Fruit fly (Drosophila melanogaster) S2 (cell line): ENCODE measurements around the gene CG7550.

Source experiments
- CG8478 ChIP-seq: fragments of >200 bp; optimal IDR thresholded peaks from 2 replicates; lab custom pipeline; 2018
- CTCF ChIP-seq, 2 experiments: fragments of >200 bp; optimal IDR thresholded peaks; 2 replicates each; lab custom pipeline; 2018

DNA sequence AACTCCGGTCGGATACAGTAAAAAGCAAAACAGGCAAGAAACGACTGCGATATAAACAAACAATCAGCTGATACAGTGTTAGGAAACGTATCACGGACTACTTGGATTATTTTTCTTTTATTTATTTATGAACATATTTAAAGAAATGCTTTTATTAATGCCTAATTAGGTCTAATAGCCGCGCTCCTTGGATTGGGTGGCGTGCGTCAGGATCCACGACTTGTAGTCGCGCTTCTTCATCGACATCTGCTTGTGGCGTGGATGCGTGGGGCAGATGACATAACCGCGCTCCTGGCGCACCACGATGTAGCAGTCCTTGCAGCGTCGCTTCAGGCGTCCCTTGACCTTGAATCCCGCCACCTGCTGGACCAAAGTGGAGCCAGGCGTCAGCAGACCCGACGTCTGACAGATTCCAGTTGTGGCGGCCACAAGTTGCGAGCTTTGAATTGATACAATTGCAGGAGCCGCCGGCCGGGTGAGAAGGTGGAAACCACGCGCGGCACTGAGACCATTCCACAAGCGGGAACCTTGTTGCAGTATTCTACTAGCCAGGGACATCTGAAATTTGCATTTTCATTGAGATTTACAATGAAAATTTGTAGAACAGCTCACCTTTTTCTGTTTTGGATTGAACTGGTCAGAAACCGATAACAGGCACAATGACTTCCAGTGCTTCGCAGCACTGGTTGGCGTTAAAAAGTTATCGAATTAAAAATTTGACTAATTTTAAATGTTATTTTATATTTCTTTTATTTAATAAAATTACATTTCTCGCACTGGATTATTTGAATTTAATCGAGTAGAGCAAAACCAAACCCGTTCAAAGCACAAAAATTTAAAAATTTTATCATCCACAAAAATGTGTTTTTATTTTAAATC lies at the start of gene CG7550, which contains the start of gene mRpL36:
- no peak for TF ChIP-seq CG8478 (lab: Kevin White, UChicago)
- no peak for TF ChIP-seq CTCF (optimal IDR thresholded peaks at IDR 0.05; lab: Kevin White, UChicago)
